Worm (Caenorhabditis elegans): ENCODE measurements around the gene osm-1.

DNA sequence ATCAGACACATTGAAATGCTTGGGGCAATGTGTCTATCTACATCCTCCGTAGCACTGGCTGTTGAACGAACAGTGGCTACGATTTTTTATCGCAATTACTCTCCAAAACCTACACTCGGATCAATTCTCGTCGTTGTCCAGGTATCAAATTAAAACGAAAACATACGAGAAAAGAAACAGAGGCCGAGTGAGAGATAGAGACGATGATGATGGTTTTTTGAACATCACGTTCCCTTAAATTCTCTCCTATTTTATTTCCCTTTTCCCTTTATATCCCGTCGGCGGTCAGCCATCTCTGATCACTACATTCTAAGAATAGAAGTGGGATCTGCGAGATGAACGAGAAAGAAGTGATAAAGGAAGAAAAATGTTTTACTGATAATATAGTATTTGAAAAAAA, 18.9 kb downstream of the osm-1 start:
- no peak for TF ChIP-seq zag-1 (tag; optimal IDR thresholded peaks at IDR 0.05)
- no peak for TF ChIP-seq elt-3 (tag; optimal IDR thresholded peaks at IDR 0.05)
- no peak for TF ChIP-seq snpc-4 (tag; optimal IDR thresholded peaks at IDR 0.05)
